Worm (Caenorhabditis elegans) whole organism, L4 larva: Measurements from ENCODE around the gene zzz-1.
A peak's percentile ranks its signal among the peaks of the same experiment; 100 is the strongest.

Experiments used
- D1046.2 ChIP-seq: fragments of 200-800 bp; sonication (Bioruptor generic); IDR thresholded peaks from 2 replicates; pipeline ENCODE4 v1.3.6; 2022; ENCODE audit warnings: missing genetic modification characterization, missing compliant biosample characterization
- T20F7.1 ChIP-seq: fragments of 200-800 bp; sonication (Bioruptor generic); optimal IDR thresholded peaks from 2 replicates; lab custom pipeline; 2018; ENCODE audit warnings: mild to moderate bottlenecking, missing genetic modification characterization, missing compliant biosample characterization
- Y48G9A.11 ChIP-seq: fragments of 200-800 bp; sonication (Bioruptor generic); IDR thresholded peaks from 2 replicates; pipeline ENCODE4 v1.3.6; 2022; ENCODE audit warnings: missing genetic modification reagents, missing genetic modification characterization, missing compliant biosample characterization
- ZK546.5 ChIP-seq, 2 experiments: sonication (generic microtip); optimal IDR thresholded peaks; 2 replicates each; lab custom pipeline; 2017; ENCODE audit warnings: missing biosample characterization in 2 of 2, missing genetic modification characterization in 2 of 2
- aha-1 ChIP-seq: fragments of 150-350 bp; peaks from one replicate; lab custom pipeline; 2014; ENCODE audit warnings: missing biosample characterization, missing genetic modification characterization
- attf-4 ChIP-seq: sonication (generic microtip); optimal IDR thresholded peaks from 3 replicates; lab custom pipeline; 2017; ENCODE audit warnings: missing biosample characterization, missing genetic modification characterization
- ceh-62 ChIP-seq: sonication (generic microtip); optimal IDR thresholded peaks from 2 replicates; lab custom pipeline; 2017; ENCODE audit warnings: missing biosample characterization, missing genetic modification characterization
- ceh-82 ChIP-seq: sonication (generic microtip); optimal IDR thresholded peaks from 2 replicates; lab custom pipeline; 2017; ENCODE audit warnings: missing biosample characterization, missing genetic modification characterization
- ces-1 ChIP-seq: fragments of 150-350 bp; sonication (generic microtip); optimal IDR thresholded peaks from 4 replicates; lab custom pipeline; 2014; ENCODE audit warnings: missing biosample characterization, missing genetic modification reagents, missing genetic modification characterization
- daf-16 ChIP-seq, 3 experiments: sonication (generic microtip); optimal IDR thresholded peaks; 2 replicates each; lab custom pipeline; 2016 to 2017; ENCODE audit warnings: missing genetic modification characterization in 3 of 3, missing genetic modification reagents in 3 of 3, mild to moderate bottlenecking in 2 of 3, missing compliant biosample characterization in 2 of 3, missing biosample characterization in 1 of 3, moderate library complexity in 1 of 3
- daf-19 ChIP-seq: fragments of 200-800 bp; sonication (Bioruptor generic); conservative IDR thresholded peaks from 2 replicates; pipeline ENCODE4 v1.3.6; 2022; ENCODE audit warnings: missing genetic modification characterization, missing compliant biosample characterization
- dmd-6 ChIP-seq: fragments of 200-800 bp; sonication (Bioruptor generic); IDR thresholded peaks from 2 replicates; pipeline ENCODE4 v1.3.6; 2022; ENCODE audit warnings: missing genetic modification reagents, missing genetic modification characterization, missing compliant biosample characterization
- dpl-1 ChIP-seq: fragments of 150-350 bp; optimal IDR thresholded peaks from 2 replicates; lab custom pipeline; 2014; ENCODE audit warnings: missing biosample characterization, missing genetic modification reagents, missing genetic modification characterization
- dve-1 ChIP-seq: sonication (generic microtip); optimal IDR thresholded peaks from 2 replicates; lab custom pipeline; 2017; ENCODE audit warnings: antibody characterized with exemption, mild to moderate bottlenecking, missing genetic modification characterization, missing compliant biosample characterization; ENCODE audit not compliant: insufficient read depth
- fkh-10 ChIP-seq: fragments of 150-350 bp; optimal IDR thresholded peaks from 2 replicates; lab custom pipeline; 2014; ENCODE audit warnings: missing biosample characterization, missing genetic modification reagents, missing genetic modification characterization
- fos-1 ChIP-seq: fragments of 150-350 bp; optimal IDR thresholded peaks from 2 replicates; lab custom pipeline; 2014; ENCODE audit warnings: missing biosample characterization, missing genetic modification characterization
- hlh-11 ChIP-seq: fragments of 200-800 bp; sonication (Bioruptor generic); optimal IDR thresholded peaks from 2 replicates; lab custom pipeline; 2018; ENCODE audit warnings: mild to moderate bottlenecking, missing genetic modification characterization, missing compliant biosample characterization
- lin-1 ChIP-seq: fragments of 200-800 bp; sonication (Bioruptor generic); IDR thresholded peaks from 2 replicates; pipeline ENCODE4 v1.3.6; 2022; ENCODE audit warnings: missing genetic modification reagents, missing genetic modification characterization, missing compliant biosample characterization
- lin-29 ChIP-seq: fragments of 200-800 bp; sonication (Bioruptor generic); IDR thresholded peaks from 2 replicates; pipeline ENCODE4 v1.3.6; 2022; ENCODE audit warnings: missing genetic modification reagents, missing genetic modification characterization, missing compliant biosample characterization
- lin-39 ChIP-seq: fragments of 150-350 bp; optimal IDR thresholded peaks from 2 replicates; lab custom pipeline; 2014; ENCODE audit warnings: missing biosample characterization, missing genetic modification reagents, missing genetic modification characterization
- madf-9 ChIP-seq: fragments of 200-800 bp; sonication (Bioruptor generic); conservative IDR thresholded peaks from 2 replicates; pipeline ENCODE4 v1.3.6; 2022; ENCODE audit warnings: missing genetic modification reagents, missing genetic modification characterization, missing compliant biosample characterization
- mep-1 ChIP-seq: fragments of 150-350 bp; sonication (generic microtip); optimal IDR thresholded peaks from 3 replicates; lab custom pipeline; 2014; ENCODE audit warnings: missing biosample characterization, missing genetic modification characterization
- mes-2 ChIP-seq: sonication (generic microtip); optimal IDR thresholded peaks from 2 replicates; lab custom pipeline; 2016; ENCODE audit warnings: missing genotype, mild to moderate bottlenecking, missing genetic modification characterization, missing compliant biosample characterization; ENCODE audit not compliant: poor library complexity, severe bottlenecking
- mxl-2 ChIP-seq: fragments of 200-800 bp; sonication (Bioruptor generic); conservative IDR thresholded peaks from 2 replicates; pipeline ENCODE4 v1.3.6; 2022; ENCODE audit warnings: missing genetic modification reagents, missing genetic modification characterization, missing compliant biosample characterization
- nhr-237 ChIP-seq: sonication (generic microtip); optimal IDR thresholded peaks from 2 replicates; lab custom pipeline; 2017; ENCODE audit warnings: missing biosample characterization, missing genetic modification characterization
- nhr-25 ChIP-seq: sonication (generic microtip); optimal IDR thresholded peaks from 2 replicates; lab custom pipeline; 2017; ENCODE audit warnings: missing genetic modification characterization, mild to moderate bottlenecking, missing compliant biosample characterization, antibody characterized with exemption, moderate library complexity, borderline replicate concordance; ENCODE audit not compliant: insufficient read depth
- nhr-48 ChIP-seq: sonication (generic microtip); optimal IDR thresholded peaks from 2 replicates; lab custom pipeline; 2016; ENCODE audit warnings: mild to moderate bottlenecking, missing genetic modification characterization, missing compliant biosample characterization
- nhr-77 ChIP-seq: fragments of 150-350 bp; optimal IDR thresholded peaks from 2 replicates; lab custom pipeline; 2014; ENCODE audit warnings: missing biosample characterization, missing genetic modification characterization
- php-3 ChIP-seq: fragments of 200-800 bp; sonication (Bioruptor generic); IDR thresholded peaks from 2 replicates; pipeline ENCODE4 v1.3.6; 2022; ENCODE audit warnings: missing genetic modification reagents, missing genetic modification characterization, missing compliant biosample characterization
- pqm-1 ChIP-seq: sonication (generic microtip); optimal IDR thresholded peaks from 2 replicates; lab custom pipeline; 2017; ENCODE audit warnings: missing biosample characterization, missing genetic modification characterization
- sdz-12 ChIP-seq: fragments of 200-800 bp; sonication (Bioruptor generic); optimal IDR thresholded peaks from 2 replicates; lab custom pipeline; 2018; ENCODE audit warnings: mild to moderate bottlenecking, missing genetic modification characterization, missing compliant biosample characterization
- set-16 ChIP-seq: fragments of 200-800 bp; sonication (Bioruptor generic); IDR thresholded peaks from 2 replicates; pipeline ENCODE4 v1.3.6; 2022; ENCODE audit warnings: missing genetic modification reagents, missing genetic modification characterization, missing compliant biosample characterization
- spr-1 ChIP-seq: sonication (generic microtip); optimal IDR thresholded peaks from 2 replicates; lab custom pipeline; 2016; ENCODE audit warnings: mild to moderate bottlenecking, missing genetic modification characterization, missing compliant biosample characterization
- tag-97 ChIP-seq: fragments of 200-800 bp; sonication (Bioruptor generic); IDR thresholded peaks from 2 replicates; pipeline ENCODE4 v1.3.6; 2022; ENCODE audit warnings: missing genetic modification characterization, missing compliant biosample characterization
- unc-130 ChIP-seq: sonication (generic microtip); optimal IDR thresholded peaks from 2 replicates; lab custom pipeline; 2016; ENCODE audit warnings: missing genetic modification reagents, missing genetic modification characterization, missing compliant biosample characterization
- unc-62 ChIP-seq, 3 experiments: fragments of 150-350 bp in 1 of 3; sonication (generic microtip); optimal IDR thresholded peaks in 2 of 3; peaks in 1 of 3; 1 replicate in 1 of 3; 2 replicates in 2 of 3; lab custom pipeline; 2014 to 2017; ENCODE audit warnings: missing biosample characterization in 3 of 3, missing genetic modification characterization in 3 of 3, missing genetic modification reagents in 3 of 3, missing genotype in 1 of 3
- zag-1 ChIP-seq: fragments of 150-350 bp; optimal IDR thresholded peaks from 2 replicates; lab custom pipeline; 2014; ENCODE audit warnings: missing biosample characterization, missing genetic modification characterization
- zfp-3 ChIP-seq: fragments of 200-800 bp; sonication (Bioruptor generic); conservative IDR thresholded peaks from 2 replicates; pipeline ENCODE4 v1.3.6; 2022; ENCODE audit warnings: missing genetic modification reagents, missing genetic modification characterization, missing compliant biosample characterization
- zip-11 ChIP-seq: fragments of 200-800 bp; sonication (Bioruptor generic); IDR thresholded peaks from 2 replicates; pipeline ENCODE4 v1.3.6; 2022; ENCODE audit warnings: missing genetic modification characterization, missing compliant biosample characterization
- ztf-11 ChIP-seq: fragments of 150-350 bp; optimal IDR thresholded peaks from 2 replicates; lab custom pipeline; 2014; ENCODE audit warnings: missing biosample characterization, missing genetic modification characterization

The zzz-1 gene

DNA sequence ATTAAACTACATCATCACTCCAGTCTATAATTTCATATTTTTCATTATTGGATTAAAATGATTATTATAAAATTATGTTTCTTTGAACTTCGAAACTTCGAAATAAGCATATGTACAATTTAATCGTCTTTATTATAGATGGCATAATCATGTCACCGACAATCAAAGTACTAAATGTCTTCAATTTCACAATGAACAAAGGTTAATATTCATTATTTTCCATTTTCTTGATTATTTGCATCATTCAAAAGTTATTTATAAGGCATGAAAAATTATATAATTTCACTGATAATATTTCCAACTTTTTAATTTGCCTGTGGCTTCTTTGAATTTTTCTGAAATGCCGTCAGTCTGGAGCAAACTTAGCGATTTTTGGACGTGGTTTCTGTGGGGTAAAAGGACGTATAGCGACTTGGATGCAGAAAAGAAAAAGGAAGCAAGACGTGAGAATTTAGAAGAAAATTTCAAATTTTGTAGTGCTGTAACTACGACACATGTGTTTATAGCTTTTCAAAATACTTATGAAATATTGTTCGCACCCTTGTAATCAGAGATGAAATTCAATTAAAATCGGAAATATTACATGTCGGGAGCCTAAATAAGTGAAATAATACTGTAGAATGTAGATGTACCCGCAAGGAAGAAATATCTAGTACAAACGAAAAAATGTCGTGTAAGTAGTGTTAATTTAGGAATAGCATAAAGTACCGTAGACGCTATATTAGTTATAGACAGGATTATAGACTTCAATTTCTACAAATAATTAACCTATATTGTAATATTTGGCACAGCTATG is 46.9 kb upstream of the zzz-1 start, which contains the start of gene F17C11.13:
Gene F17C11.13, plus strand, starts transcription at position 243 of the 796 bp plus-strand sequence.
- TF ChIP-seq daf-19 (GFP tag; lab: Robert Waterston, UW): no peak
- peak; percentile 23; the same call in 1 of the 2 replicates for TF ChIP-seq dmd-6
- peak; percentile 39 for TF ChIP-seq nhr-77 (tag; lab: Kevin White, UChicago)
- TF ChIP-seq unc-130 (GFP tag; lab: Kevin White, UChicago): no peak
- TF ChIP-seq dve-1 (tag; lab: Kevin White, UChicago): peak; percentile 36
- peak; percentile 59 for TF ChIP-seq mep-1 (tag; lab: Kevin White, UChicago)
- TF ChIP-seq madf-9 (GFP tag; lab: Robert Waterston, UW): no peak
- no peak for TF ChIP-seq daf-16 (GFP tag; optimal IDR thresholded peaks at IDR 0.05; lab: Kevin White, UChicago)
- TF ChIP-seq daf-16 (tag; optimal IDR thresholded peaks at IDR 0.05; lab: Kevin White, UChicago): peak; percentile 17
- TF ChIP-seq zfp-3 (GFP tag; lab: Robert Waterston, UW): 0 out of 2 replicates have a peak, but pooled peaks have one; percentile 19
- TF ChIP-seq fos-1: no peak
- peak; percentile 98 for TF ChIP-seq aha-1 (tag; lab: Kevin White, UChicago)
- peak; percentile 39 for TF ChIP-seq pqm-1
- peak in 1 of 2 experiments; percentile 97 for TF ChIP-seq unc-62 (GFP tag; optimal IDR thresholded peaks at IDR 0.05 in 1 of 2; lab: Kevin White, UChicago)
- TF ChIP-seq unc-62 (tag; optimal IDR thresholded peaks at IDR 0.05; lab: Kevin White, UChicago): no peak
- TF ChIP-seq hlh-11 (tag; lab: Kevin White, UChicago): peak; percentile 8

DNA sequence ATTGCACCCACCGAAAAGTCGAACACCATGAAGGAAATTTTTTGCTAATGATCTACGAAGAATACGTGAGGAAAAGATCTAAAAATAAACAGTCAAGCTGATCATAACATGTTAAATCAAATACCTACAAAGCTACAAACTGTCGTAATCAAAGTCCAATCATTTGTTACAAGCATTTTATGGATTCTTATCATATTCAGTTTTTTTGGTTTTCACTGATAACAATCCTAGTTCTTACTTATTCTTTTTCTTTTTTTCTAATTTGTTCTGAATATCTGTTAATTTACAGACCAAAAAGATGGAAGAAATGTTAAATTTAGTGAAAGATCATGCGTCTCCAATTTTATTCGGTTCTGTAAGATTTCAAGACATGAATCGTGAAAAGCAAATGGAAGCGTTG is 45.9 kb upstream of the zzz-1 start, which contains the start of gene F17C11.6:
Gene F17C11.6, plus strand, starts transcription at position 290 of the 400 bp plus-strand sequence.
- TF ChIP-seq lin-1 (no peak), aha-1 (tag; lab: Kevin White, UChicago) (no peak), D1046.2 (no peak), dve-1 (tag; lab: Kevin White, UChicago) (peak; percentile 7), madf-9 (GFP tag; lab: Robert Waterston, UW) (no peak), ztf-11 (tag; lab: Kevin White, UChicago) (no peak), daf-16 (GFP tag; optimal IDR thresholded peaks at IDR 0.05; lab: Kevin White, UChicago) (no peak), daf-16 (tag; optimal IDR thresholded peaks at IDR 0.05; lab: Kevin White, UChicago) (peak; percentile 27), ces-1 (no peak), ceh-82 (tag; lab: Kevin White, UChicago) (no peak), lin-39 (no peak)

DNA sequence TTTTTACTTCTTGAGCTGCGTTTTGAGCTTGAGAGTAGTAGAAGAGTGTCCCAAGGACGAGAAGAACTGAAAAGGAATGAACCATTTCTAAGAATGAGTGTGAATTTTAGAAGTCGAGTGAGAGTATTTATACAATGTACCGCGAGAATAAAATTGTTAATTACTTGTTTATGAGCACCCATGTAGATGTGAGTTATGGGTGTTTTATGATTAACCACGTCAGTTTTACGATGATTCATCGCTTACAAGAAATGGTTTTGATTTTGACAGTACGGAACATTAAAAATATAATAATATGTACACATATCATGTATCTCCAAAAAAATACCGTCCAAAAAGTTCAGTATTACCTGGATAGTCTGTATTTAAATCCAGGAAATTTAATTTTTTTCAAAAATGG is 45.4 kb upstream of the zzz-1 start, which contains the start of gene clec-221:
Gene clec-221, minus strand, starts transcription at position 101 of the 400 bp plus-strand sequence.
- TF ChIP-seq lin-39 (no peak), ZK546.5 (tag; optimal IDR thresholded peaks at IDR 0.05; lab: Kevin White, UChicago) (no peak), daf-16 (GFP tag; optimal IDR thresholded peaks at IDR 0.05; lab: Kevin White, UChicago) (no peak), daf-16 (tag; optimal IDR thresholded peaks at IDR 0.05; lab: Kevin White, UChicago) (no peak), mes-2 (tag; lab: Kevin White, UChicago) (no peak), dve-1 (tag; lab: Kevin White, UChicago) (no peak), dmd-6 (no peak), fkh-10 (no peak), T20F7.1 (GFP tag; lab: Kevin White, UChicago) (no peak), dpl-1 (GFP tag; lab: Kevin White, UChicago) (no peak), zip-11 (GFP tag; lab: Robert Waterston, UW) (no peak), zag-1 (tag; lab: Kevin White, UChicago) (no peak), ceh-62 (tag; lab: Kevin White, UChicago) (no peak), mep-1 (tag; lab: Kevin White, UChicago) (no peak)

DNA sequence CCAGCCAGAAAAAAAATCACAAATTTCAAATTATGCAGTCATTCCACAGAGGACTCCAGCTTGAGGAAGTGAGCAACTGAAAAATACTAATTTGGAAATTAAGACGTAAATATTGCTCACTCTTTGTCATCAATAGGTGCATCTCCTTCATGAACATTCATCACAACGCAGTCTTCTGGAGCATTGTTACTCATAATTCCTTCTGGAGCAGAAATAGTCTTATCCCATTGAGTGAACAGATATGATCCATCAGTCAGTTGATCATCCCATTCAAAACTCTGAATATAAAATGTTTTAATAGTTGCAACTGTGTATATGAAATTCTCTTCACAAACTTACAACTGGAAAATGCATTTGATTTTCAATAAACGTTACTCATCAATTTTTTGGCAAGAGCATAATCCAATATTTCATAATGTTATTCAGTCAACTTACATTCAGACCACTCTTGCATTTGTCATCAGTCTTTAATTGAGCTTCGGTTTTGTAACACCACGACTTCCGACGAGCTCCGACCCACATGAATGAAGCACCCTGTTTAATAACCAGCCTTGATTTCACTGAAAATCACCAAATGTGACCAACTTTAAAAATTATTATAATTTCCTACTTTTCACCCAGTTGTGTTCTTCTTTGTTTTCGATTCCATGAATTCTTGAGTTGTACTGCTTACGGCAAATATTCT is 44.6 kb upstream of the zzz-1 start:
- TF ChIP-seq mes-2 (tag; lab: Kevin White, UChicago): no peak
- no peak for TF ChIP-seq set-16
- TF ChIP-seq sdz-12 (GFP tag; lab: Kevin White, UChicago): peak; percentile 59
- peak; percentile 18 for TF ChIP-seq nhr-25
- TF ChIP-seq mxl-2 (GFP tag; lab: Robert Waterston, UW): no peak
- TF ChIP-seq nhr-237: no peak
- TF ChIP-seq hlh-11 (tag; lab: Kevin White, UChicago): no peak
- TF ChIP-seq attf-4 (tag; lab: Kevin White, UChicago): no peak
- TF ChIP-seq php-3 (GFP tag; lab: Robert Waterston, UW): no peak
- TF ChIP-seq spr-1 (tag; lab: Kevin White, UChicago): no peak
- no peak for TF ChIP-seq lin-29
- no peak for TF ChIP-seq nhr-48 (tag; lab: Kevin White, UChicago)
- no peak for TF ChIP-seq ces-1
- no peak for TF ChIP-seq tag-97
- no peak for TF ChIP-seq Y48G9A.11
